Worm (Caenorhabditis elegans): ENCODE data around the gene ZC116.5.

DNA sequence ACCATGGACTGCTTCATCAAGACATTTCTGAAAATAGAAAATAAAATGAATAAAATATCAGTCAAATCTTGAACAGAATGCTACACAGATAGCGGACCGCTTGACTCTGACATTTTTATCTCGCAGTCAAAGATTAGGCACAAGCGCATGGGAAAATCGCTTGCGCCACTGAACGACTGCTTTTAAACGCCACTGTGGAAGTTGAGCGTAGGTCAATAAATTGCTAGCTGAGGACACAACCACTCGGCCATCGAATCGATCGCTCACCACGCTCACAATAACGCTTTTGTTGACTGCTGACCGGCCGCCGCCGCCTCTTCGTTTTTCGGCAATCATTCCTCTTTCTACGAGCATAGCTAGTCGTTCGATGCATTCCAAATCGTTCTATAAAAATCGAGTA is 12.0 kb downstream of the ZC116.5 start:
- TF ChIP-seq pha-4 (tag; optimal IDR thresholded peaks at IDR 0.05) = no peak
- peak; percentile 48 for TF ChIP-seq zip-5 (tag; optimal IDR thresholded peaks at IDR 0.05)
- TF ChIP-seq ceh-19 (GFP tag; optimal IDR thresholded peaks at IDR 0.05) = peak; percentile 54
- peak; percentile 89 for TF ChIP-seq elt-2 (tag; optimal IDR thresholded peaks at IDR 0.05)
- no peak for TF ChIP-seq ets-4 (tag; optimal IDR thresholded peaks at IDR 0.05)
- no peak for TF ChIP-seq ceh-45 (GFP tag; IDR thresholded peaks at IDR 0.05)
- no peak for TF ChIP-seq nhr-11 (tag; optimal IDR thresholded peaks at IDR 0.05)
- TF ChIP-seq pros-1 (tag; optimal IDR thresholded peaks at IDR 0.05) = peak; percentile 48
- peak; percentile 23 for TF ChIP-seq npax-4 (tag; optimal IDR thresholded peaks at IDR 0.05)
- peak; percentile 40 for TF ChIP-seq Y22D7AL.16 (tag; optimal IDR thresholded peaks at IDR 0.05)
- no peak for TF ChIP-seq ama-1 (optimal IDR thresholded peaks at IDR 0.05)
- TF ChIP-seq gmeb-2 (tag; optimal IDR thresholded peaks at IDR 0.05) = peak; percentile 64
- no peak for TF ChIP-seq elt-4 (tag; optimal IDR thresholded peaks at IDR 0.05)
- TF ChIP-seq unc-86 (tag; optimal IDR thresholded peaks at IDR 0.05) = peak; percentile 37

Measured in whole organism, late embryonic.